Fruit fly (Drosophila melanogaster): Measurements from ENCODE around the gene SNF4Agamma.

The SNF4Agamma gene

DNA sequence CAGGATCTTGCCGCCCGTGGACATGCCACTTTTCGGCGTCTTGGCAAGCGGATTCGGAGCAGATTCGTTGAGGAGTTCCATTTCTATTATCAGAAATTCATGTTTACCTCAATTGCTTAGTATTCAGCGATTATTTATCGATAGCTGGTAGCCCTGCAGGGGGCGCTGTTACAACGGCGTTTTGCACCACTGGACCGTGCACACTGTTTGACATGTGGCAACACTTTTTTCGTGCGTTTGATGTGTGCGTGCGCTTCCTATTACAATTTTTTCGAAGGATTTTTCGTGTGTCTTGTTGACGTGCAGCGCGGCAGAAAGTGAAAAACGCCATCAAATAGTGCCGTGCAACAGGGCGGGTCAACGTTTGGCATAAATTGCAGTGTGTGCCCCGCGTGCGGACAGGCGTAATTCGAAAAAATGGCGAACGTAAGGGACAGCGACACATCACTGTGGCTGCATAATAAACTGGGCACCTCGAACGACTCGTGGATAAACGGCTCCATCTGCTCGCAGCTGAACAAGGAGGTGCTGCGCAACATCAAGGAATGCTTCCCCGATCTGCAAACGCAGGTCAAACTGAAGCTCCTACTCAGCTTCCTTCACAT is 83.0 kb downstream of the SNF4Agamma start, which contains the start of the genes CG3337 and Nelf-A:
Gene CG3337 (minus strand): TSS at position 132 of the 605 bp plus-strand sequence.
Gene Nelf-A (plus strand): TSS at position 252 of the 605 bp plus-strand sequence.
- TF ChIP-seq EcR (GFP tag; optimal IDR thresholded peaks at IDR 0.05), result no peak
- TF ChIP-seq usp (GFP tag; optimal IDR thresholded peaks at IDR 0.05), result no peak
- no peak for TF ChIP-seq Dll (optimal IDR thresholded peaks at IDR 0.05)
- TF ChIP-seq psq (optimal IDR thresholded peaks at IDR 0.05), result no peak
- TF ChIP-seq pan (optimal IDR thresholded peaks at IDR 0.05), result no peak
- TF ChIP-seq CG8478 (optimal IDR thresholded peaks at IDR 0.05), result no peak

DNA sequence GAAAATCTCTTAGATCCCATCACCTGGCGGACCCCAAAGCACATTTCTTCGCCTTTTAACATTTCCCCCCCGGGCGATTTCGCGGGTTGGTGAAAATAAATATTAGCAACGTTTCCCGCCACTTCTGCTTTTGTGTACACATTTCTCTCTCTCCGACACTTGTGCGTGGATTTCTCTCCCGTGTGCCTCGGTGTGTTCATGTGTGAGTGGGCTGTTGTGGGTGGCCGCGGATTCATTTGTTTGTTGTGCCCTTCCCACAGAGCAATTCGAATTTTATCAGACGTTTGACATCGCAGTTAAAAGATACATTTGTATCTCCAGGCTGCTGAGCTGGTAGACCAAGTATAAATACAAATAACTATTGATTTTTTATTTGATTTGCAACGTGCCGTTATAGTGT is 83.7 kb downstream of the SNF4Agamma start:
- TF ChIP-seq usp (GFP tag; optimal IDR thresholded peaks at IDR 0.05) (no peak), EcR (GFP tag; optimal IDR thresholded peaks at IDR 0.05) (no peak), CG8478 (optimal IDR thresholded peaks at IDR 0.05) (no peak), psq (optimal IDR thresholded peaks at IDR 0.05) (no peak), Dll (optimal IDR thresholded peaks at IDR 0.05) (no peak), pan (optimal IDR thresholded peaks at IDR 0.05) (no peak)

DNA sequence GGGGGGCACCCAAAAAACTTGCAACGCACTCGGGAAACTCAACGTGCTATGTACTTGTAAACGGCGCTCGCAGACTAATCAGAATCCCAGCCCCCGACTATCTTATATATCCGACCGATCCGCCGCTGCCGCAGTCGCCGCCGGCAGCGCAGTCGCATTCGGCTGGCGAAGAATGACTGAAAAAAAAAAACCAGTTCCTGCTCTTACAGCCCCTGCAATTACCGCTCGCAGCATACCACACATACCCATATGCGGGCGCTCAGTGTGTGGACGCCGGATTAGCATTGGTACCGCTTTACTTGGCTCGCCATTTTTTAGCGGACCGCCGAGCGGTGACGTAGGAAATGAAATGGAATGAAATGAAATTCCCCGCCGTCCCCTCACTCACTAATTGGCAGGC is 96.6 kb downstream of the SNF4Agamma start, which contains the start of gene e:
Gene e (minus strand): TSS at position 79 of the 400 bp plus-strand sequence.
- TF ChIP-seq CG8478 (optimal IDR thresholded peaks at IDR 0.05) (no peak), usp (GFP tag; optimal IDR thresholded peaks at IDR 0.05) (no peak)

DNA sequence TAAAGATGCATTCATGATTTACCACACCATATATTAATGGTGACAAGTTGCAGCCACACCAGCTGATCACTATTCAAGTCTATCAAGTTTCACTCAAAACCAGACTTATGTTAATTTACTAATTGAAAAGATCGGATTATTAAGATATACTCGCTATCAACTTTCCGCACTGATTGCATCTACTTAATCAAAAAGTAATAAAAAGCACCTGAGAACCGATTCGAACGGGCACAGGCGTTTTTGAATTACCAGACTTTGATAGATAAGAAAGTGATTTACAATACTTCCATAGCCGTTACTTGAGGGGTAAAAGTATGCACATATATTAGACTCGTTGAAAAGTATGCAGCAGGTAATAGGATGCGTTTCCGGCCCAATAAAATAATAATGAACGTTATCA is 100.8 kb downstream of the SNF4Agamma start:
- TF ChIP-seq pan (optimal IDR thresholded peaks at IDR 0.05), result no peak

DNA sequence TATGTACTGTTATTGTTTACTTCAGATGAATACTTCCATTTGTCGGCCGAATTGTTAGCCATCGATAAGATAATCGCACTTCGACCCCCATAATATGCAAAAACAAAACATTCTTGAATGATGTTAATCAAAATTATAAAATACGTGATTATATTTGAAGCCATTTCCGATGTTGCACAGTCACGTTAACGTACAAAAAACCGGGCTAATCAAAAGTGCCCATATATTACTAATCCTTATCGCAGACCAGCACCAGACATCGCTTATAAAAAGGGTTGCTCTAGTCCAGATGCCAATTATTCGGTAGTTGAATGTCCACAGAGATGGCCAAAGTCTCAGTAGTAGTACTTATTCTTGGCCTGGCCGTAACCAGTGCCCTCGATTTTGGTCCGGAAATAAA is 101.8 kb downstream of the SNF4Agamma start, which contains the start of gene CG5892:
Gene CG5892 (plus strand): TSS at position 301 of the 400 bp plus-strand sequence.
- TF ChIP-seq CG8478 (optimal IDR thresholded peaks at IDR 0.05) (no peak), usp (GFP tag; optimal IDR thresholded peaks at IDR 0.05) (no peak), Dll (optimal IDR thresholded peaks at IDR 0.05) (no peak)

DNA sequence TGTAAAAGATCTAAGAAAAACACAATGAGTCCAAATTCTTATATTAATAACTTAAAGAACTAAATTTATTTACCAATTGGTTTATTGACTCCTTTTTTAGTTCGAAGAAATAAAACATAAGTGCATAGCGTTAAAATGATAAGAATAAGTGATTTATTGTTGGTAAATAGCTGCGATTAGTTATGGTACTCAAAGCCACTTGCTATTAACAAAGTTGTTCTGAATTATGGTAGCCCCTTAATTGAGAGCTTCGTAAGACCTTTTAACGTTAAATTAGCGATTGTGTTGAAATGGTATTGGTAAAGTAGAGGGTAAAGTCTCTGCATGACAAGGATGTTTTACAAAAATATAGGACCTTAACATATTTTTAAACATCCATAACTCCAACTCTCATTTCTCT is 105.3 kb downstream of the SNF4Agamma start:
- no peak for TF ChIP-seq CG8478 (optimal IDR thresholded peaks at IDR 0.05)
- TF ChIP-seq usp (GFP tag; optimal IDR thresholded peaks at IDR 0.05), result no peak
- no peak for TF ChIP-seq psq (optimal IDR thresholded peaks at IDR 0.05)
- no peak for TF ChIP-seq EcR (GFP tag; optimal IDR thresholded peaks at IDR 0.05)
- TF ChIP-seq pan (optimal IDR thresholded peaks at IDR 0.05), result no peak
- TF ChIP-seq Dll (optimal IDR thresholded peaks at IDR 0.05), result no peak

DNA sequence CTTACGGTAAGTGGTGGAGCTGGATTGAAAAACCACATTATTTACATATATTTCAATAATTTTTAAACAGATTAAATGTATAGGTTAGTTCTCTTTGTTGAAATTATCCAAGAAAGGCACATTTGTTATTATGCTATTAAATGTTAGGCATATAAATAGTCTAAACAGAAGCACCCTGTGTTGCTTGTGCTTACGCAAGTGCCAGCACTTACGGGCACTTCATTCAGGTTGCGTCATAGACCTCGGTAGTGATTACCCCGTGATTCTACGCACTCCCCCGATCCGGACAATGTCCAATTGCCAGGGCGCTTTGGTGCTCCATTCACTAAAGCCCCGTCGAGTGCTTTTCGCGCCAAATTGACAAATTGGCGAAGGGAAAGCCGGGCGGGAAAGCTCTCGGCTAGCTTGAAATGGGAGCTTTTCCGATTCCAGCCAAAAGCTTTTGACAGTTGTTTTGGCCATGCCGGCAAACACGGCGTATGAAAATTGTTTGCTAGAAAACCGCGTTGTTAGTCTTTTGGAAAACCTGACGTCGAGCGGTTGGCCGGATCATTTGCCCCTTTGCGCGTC is 106.0 kb downstream of the SNF4Agamma start, which contains the start of gene ETHR:
Gene ETHR (plus strand): TSS at position 520 of the 570 bp plus-strand sequence.
- no peak for TF ChIP-seq EcR (GFP tag; optimal IDR thresholded peaks at IDR 0.05)
- no peak for TF ChIP-seq CG8478 (optimal IDR thresholded peaks at IDR 0.05)
- no peak for TF ChIP-seq Dll (optimal IDR thresholded peaks at IDR 0.05)
- no peak for TF ChIP-seq pan (optimal IDR thresholded peaks at IDR 0.05)
- TF ChIP-seq psq (optimal IDR thresholded peaks at IDR 0.05), result no peak
- TF ChIP-seq usp (GFP tag; optimal IDR thresholded peaks at IDR 0.05), result no peak

DNA sequence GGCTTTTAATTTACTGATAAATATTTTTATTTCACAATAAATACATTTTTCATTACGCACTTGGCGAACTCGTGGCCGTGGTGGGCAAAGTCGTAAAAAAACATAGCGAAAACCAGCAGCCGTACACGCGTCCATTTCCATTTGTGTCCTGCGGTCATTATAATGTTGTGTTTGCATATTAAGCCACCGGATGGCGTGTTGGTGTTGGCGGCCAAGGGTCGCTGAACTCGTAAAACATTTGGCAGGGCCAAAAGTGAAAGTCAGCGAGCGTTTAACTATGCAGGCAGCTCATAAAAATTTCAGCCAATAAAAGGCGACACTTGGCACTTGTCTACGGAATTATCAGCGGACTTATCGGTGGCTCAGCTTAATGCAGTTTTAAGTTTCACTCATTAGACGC is 111.9 kb downstream of the SNF4Agamma start:
- TF ChIP-seq pan (optimal IDR thresholded peaks at IDR 0.05) (no peak), Dll (optimal IDR thresholded peaks at IDR 0.05) (no peak), EcR (GFP tag; optimal IDR thresholded peaks at IDR 0.05) (no peak), psq (optimal IDR thresholded peaks at IDR 0.05) (no peak), CG8478 (optimal IDR thresholded peaks at IDR 0.05) (no peak), usp (GFP tag; optimal IDR thresholded peaks at IDR 0.05) (no peak)

DNA sequence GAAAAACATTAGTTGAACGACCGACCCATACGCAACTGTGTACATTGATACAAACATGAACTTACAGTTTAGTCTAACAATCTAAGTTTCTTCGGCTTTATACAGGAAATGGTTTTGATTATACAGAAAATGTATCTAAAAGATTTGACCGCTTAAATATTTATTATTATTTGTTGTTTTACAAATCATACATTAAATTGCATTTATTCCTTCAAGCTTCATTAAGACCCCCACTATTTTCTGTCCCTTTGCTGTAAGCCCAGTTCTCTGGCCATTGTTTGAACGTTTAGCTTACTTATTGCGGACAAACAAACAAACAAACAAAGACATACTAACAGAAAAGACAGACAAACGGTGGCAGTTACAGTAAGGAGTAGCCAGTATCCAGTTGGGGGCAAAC is 113.8 kb downstream of the SNF4Agamma start:
- TF ChIP-seq EcR (GFP tag; optimal IDR thresholded peaks at IDR 0.05) (no peak), pan (optimal IDR thresholded peaks at IDR 0.05) (no peak), psq (optimal IDR thresholded peaks at IDR 0.05) (no peak), Dll (optimal IDR thresholded peaks at IDR 0.05) (no peak), CG8478 (optimal IDR thresholded peaks at IDR 0.05) (no peak), usp (GFP tag; optimal IDR thresholded peaks at IDR 0.05) (no peak)

DNA sequence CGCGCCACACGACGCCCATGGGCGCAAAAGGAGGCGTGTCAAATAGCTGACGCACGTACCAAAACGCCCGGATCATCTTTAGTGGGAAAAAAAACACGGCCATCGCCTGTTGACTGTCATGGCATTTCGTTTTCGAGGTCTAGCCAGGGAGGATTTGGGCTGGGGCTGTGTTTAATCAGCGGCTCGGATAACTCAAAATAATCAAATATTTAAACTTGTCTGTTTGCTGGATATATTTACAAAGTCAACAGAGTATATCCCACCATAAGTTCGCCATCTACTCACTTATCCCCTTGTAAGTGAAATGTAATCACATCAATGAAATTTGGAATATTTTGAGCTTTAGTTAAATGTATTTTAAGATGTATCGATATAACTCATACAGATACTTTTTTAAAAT is 120.3 kb downstream of the SNF4Agamma start:
- TF ChIP-seq CG8478 (optimal IDR thresholded peaks at IDR 0.05) (no peak), usp (GFP tag; optimal IDR thresholded peaks at IDR 0.05) (no peak), Dll (optimal IDR thresholded peaks at IDR 0.05) (no peak), psq (optimal IDR thresholded peaks at IDR 0.05) (no peak), pan (optimal IDR thresholded peaks at IDR 0.05) (no peak), EcR (GFP tag; optimal IDR thresholded peaks at IDR 0.05) (no peak)

DNA sequence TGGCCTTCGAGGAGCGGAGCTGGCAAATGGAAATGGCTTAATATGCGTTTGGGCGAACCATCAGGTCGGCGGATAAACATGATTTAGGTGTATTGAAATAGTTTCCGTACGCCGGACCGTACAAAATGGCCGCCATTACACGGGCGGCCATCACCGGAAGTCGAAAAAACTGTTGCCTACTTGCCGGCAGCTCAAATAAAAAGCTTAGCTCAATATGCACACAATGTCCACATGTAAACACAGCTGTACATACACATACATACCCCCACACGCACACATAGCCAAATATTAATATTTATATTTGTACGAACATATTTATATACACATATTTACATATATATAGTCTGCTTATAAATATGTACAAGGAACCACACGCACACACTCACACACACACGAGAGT is 122.6 kb downstream of the SNF4Agamma start:
- no peak for TF ChIP-seq pan (optimal IDR thresholded peaks at IDR 0.05)
- TF ChIP-seq usp (GFP tag; optimal IDR thresholded peaks at IDR 0.05), result no peak
- TF ChIP-seq psq (optimal IDR thresholded peaks at IDR 0.05), result no peak
- no peak for TF ChIP-seq Dll (optimal IDR thresholded peaks at IDR 0.05)
- TF ChIP-seq EcR (GFP tag; optimal IDR thresholded peaks at IDR 0.05), result no peak
- no peak for TF ChIP-seq CG8478 (optimal IDR thresholded peaks at IDR 0.05)

Measured in whole organism.